Fruit fly (Drosophila melanogaster) whole organism, wandering third instar larva: ENCODE results near the gene CG13950.

ENCODE experiments used
- HLH106 ChIP-seq: fragments of 200-800 bp; optimal IDR thresholded peaks from 3 replicates; lab custom pipeline; 2019; ENCODE audit warnings: missing biosample characterization, mild to moderate bottlenecking, missing genetic modification characterization, moderate library complexity
- pan ChIP-seq: fragments of >200 bp; optimal IDR thresholded peaks from 2 replicates; lab custom pipeline; 2017
- sage ChIP-seq: fragments of 200-800 bp; sonication (Bioruptor generic); optimal IDR thresholded peaks from 2 replicates; lab custom pipeline; 2016; ENCODE audit warnings: missing biosample characterization, mild to moderate bottlenecking, missing genetic modification characterization

DNA sequence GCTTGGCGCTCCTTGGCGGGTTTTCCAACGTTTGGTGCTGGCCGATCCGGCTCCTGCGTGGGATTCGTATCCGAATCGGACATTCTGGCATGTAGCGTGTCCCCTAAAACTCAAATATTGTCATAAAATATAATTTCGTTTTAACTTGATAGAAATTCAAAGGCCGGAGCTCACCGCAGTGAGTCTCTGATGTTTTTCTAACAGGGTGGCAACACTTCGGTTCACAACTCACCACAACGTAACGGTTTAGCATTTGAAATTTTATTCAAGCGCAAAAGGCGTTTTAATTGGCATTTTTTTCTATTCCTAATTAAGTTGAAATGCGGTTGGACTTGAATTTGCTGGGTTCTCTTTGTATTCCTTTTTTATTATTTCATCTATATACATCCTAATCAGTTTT is 25.0 kb downstream of the CG13950 start, which contains the start of gene CG15824:
- TF ChIP-seq HLH106 (tag; lab: Kevin White, UChicago) (no peak), pan (lab: Kevin White, UChicago) (no peak), sage (GFP tag; lab: Kevin White, UChicago) (no peak)
